Fruit fly (Drosophila melanogaster): ENCODE data around the gene CG17261.

Gene CG17261

DNA sequence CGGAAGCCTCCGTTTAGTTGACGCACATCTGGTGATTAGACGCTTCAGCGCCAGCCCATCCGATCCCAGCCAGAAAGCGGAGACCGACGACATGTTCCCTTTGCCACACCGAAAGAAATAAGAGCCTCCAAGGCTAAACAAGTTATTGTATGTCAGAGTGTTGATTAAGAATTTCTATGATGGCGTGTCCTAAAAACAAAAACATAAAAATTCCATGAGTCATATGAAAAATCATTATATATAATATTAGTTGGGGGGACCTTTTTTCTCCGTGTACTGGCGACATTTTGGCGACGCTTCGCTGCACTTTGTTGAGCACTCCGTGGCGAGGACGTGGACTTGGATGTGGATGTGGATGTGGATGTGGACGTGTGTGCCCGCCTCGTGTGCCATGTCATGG is 29.6 kb upstream of the CG17261 start (continued):
- TF ChIP-seq CG13775 (GFP tag; optimal IDR thresholded peaks at IDR 0.05) (no peak), gem (tag; optimal IDR thresholded peaks at IDR 0.05) (no peak), ro (GFP tag; IDR thresholded peaks at IDR 0.05) (no peak), Doc3 (GFP tag; IDR thresholded peaks at IDR 0.05; ENCODE audit: partially characterized antibody) (no peak), Lim3 (GFP tag; IDR thresholded peaks at IDR 0.05) (no peak), CkIIα-i1 (GFP tag; IDR thresholded peaks at IDR 0.05) (no peak), CG4820 (GFP tag; optimal IDR thresholded peaks at IDR 0.05) (peak; percentile 4), CG9609 (GFP tag; optimal IDR thresholded peaks at IDR 0.05) (no peak), CG5245 (GFP tag; optimal IDR thresholded peaks at IDR 0.05) (peak; percentile 37), Opbp (GFP tag; IDR thresholded peaks at IDR 0.05; ENCODE audit: partially characterized antibody) (no peak), Dek (tag; optimal IDR thresholded peaks at IDR 0.05) (no peak), PHDP (tag; optimal IDR thresholded peaks at IDR 0.05) (peak; percentile 26), CG15479 (GFP tag; optimal IDR thresholded peaks at IDR 0.05) (no peak), CG4404 (GFP tag; IDR thresholded peaks at IDR 0.05) (0 out of 2 replicates have a peak, but pooled peaks have one; percentile 37), pzg (GFP tag; optimal IDR thresholded peaks at IDR 0.05) (no peak), danr (GFP tag; IDR thresholded peaks at IDR 0.05) (no peak), hth (optimal IDR thresholded peaks at IDR 0.05) (no peak), slbo (GFP tag; IDR thresholded peaks at IDR 0.05) (peak; percentile 49), hbn (GFP tag; IDR thresholded peaks at IDR 0.05; ENCODE audit: partially characterized antibody) (no peak), CG6175 (GFP tag; IDR thresholded peaks at IDR 0.05) (no peak), pfk (GFP tag; optimal IDR thresholded peaks at IDR 0.05) (no peak), salm (tag; optimal IDR thresholded peaks at IDR 0.05) (no peak), CG8281 (tag; optimal IDR thresholded peaks at IDR 0.05) (no peak), CG8359 (GFP tag; optimal IDR thresholded peaks at IDR 0.05; ENCODE audit: borderline replicate concordance) (no peak), CG8478 (optimal IDR thresholded peaks at IDR 0.05) (no peak), pan (optimal IDR thresholded peaks at IDR 0.05) (no peak), pan (GFP tag; optimal IDR thresholded peaks at IDR 0.05 in 1 of 2, IDR thresholded peaks at IDR 0.05 in 1 of 2) (peak in 1 of 2 experiments; percentile 27), cato (GFP tag; optimal IDR thresholded peaks at IDR 0.05; ENCODE audit: borderline replicate concordance) (no peak), Drgx (GFP tag; IDR thresholded peaks at IDR 0.05) (peak; percentile 76), Atf-2 (GFP tag; optimal IDR thresholded peaks at IDR 0.05) (no peak), HLH3B (GFP tag; IDR thresholded peaks at IDR 0.05) (peak; percentile 50), Bgb (GFP tag; IDR thresholded peaks at IDR 0.05; ENCODE audit: partially characterized antibody) (no peak), dimm (GFP tag; IDR thresholded peaks at IDR 0.05) (no peak), ab (GFP tag; optimal IDR thresholded peaks at IDR 0.05) (no peak), CG18476 (GFP tag; optimal IDR thresholded peaks at IDR 0.05) (no peak), TFAM (GFP tag; optimal IDR thresholded peaks at IDR 0.05) (no peak), onecut (GFP tag; IDR thresholded peaks at IDR 0.05) (no peak), Dll (GFP tag; IDR thresholded peaks at IDR 0.05; ENCODE audit: partially characterized antibody) (no peak), Hr3 (GFP tag; optimal IDR thresholded peaks at IDR 0.05) (peak; percentile 12), CG12391 (tag; optimal IDR thresholded peaks at IDR 0.05) (peak; percentile 18), CG9215 (GFP tag; IDR thresholded peaks at IDR 0.05) (no peak), Asciz (GFP tag; optimal IDR thresholded peaks at IDR 0.05) (no peak), Aef1 (GFP tag; IDR thresholded peaks at IDR 0.05) (0 out of 3 replicates have a peak, but pooled peaks have one; percentile 16), CG18011 (GFP tag; optimal IDR thresholded peaks at IDR 0.05) (no peak), wor (GFP tag; IDR thresholded peaks at IDR 0.05) (no peak), Side (GFP tag; optimal IDR thresholded peaks at IDR 0.05) (no peak), caup (GFP tag; optimal IDR thresholded peaks at IDR 0.05; ENCODE audit: severe bottlenecking) (no peak), CG33557 (GFP tag; optimal IDR thresholded peaks at IDR 0.05) (no peak), hkb (optimal IDR thresholded peaks at IDR 0.05) (no peak), hkb (GFP tag; IDR thresholded peaks at IDR 0.05) (no peak), sc (optimal IDR thresholded peaks at IDR 0.05) (no peak), sc (GFP tag; optimal IDR thresholded peaks at IDR 0.05) (no peak), Dad (GFP tag; optimal IDR thresholded peaks at IDR 0.05) (no peak)
